Worm (Caenorhabditis elegans) whole organism, mixed stage, embryonic: ENCODE measurements around the gene C14A4.7.

ENCODE experiments used
- M03D4.4 ChIP-seq: sonication (generic microtip); optimal IDR thresholded peaks from 2 replicates; lab custom pipeline; 2017; ENCODE audit warnings: mild to moderate bottlenecking, missing genetic modification characterization, missing compliant biosample characterization
- bed-3 ChIP-seq: fragments of 200-800 bp; sonication (Bioruptor generic); optimal IDR thresholded peaks from 3 replicates; lab custom pipeline; 2018; ENCODE audit warnings: mild to moderate bottlenecking, missing genetic modification characterization, moderate library complexity, missing compliant biosample characterization
- blmp-1 ChIP-seq: fragments of 150-350 bp; optimal IDR thresholded peaks from 2 replicates; lab custom pipeline; 2014; ENCODE audit warnings: missing biosample characterization, missing genetic modification characterization
- ceh-39 ChIP-seq: fragments of 150-350 bp; optimal IDR thresholded peaks from 2 replicates; lab custom pipeline; 2014; ENCODE audit warnings: missing biosample characterization, missing genetic modification characterization
- ceh-43 ChIP-seq: fragments of 200-800 bp; sonication (Bioruptor generic); optimal IDR thresholded peaks from 2 replicates; lab custom pipeline; 2018; ENCODE audit warnings: mild to moderate bottlenecking, missing genetic modification characterization, moderate library complexity, missing compliant biosample characterization
- ceh-83 ChIP-seq: fragments of 200-800 bp; sonication (Bioruptor generic); optimal IDR thresholded peaks from 2 replicates; lab custom pipeline; 2018; ENCODE audit warnings: mild to moderate bottlenecking, missing genetic modification characterization, missing compliant biosample characterization
- ces-1 ChIP-seq: fragments of 150-350 bp; optimal IDR thresholded peaks from 2 replicates; lab custom pipeline; 2014; ENCODE audit warnings: missing biosample characterization, missing genetic modification reagents, missing genetic modification characterization
- cnd-1 ChIP-seq: fragments of 200-800 bp; sonication (Bioruptor generic); optimal IDR thresholded peaks from 2 replicates; lab custom pipeline; 2018; ENCODE audit warnings: mild to moderate bottlenecking, missing genetic modification characterization, missing compliant biosample characterization
- drap-1 ChIP-seq: fragments of 200-800 bp; sonication (Bioruptor generic); optimal IDR thresholded peaks from 3 replicates; lab custom pipeline; 2018; ENCODE audit warnings: mild to moderate bottlenecking, missing genetic modification characterization, missing compliant biosample characterization
- elt-1 ChIP-seq: sonication (generic microtip); optimal IDR thresholded peaks from 2 replicates; lab custom pipeline; 2017; ENCODE audit warnings: missing genetic modification characterization, mild to moderate bottlenecking, missing compliant biosample characterization, antibody characterized with exemption, moderate library complexity, borderline replicate concordance; ENCODE audit not compliant: insufficient read depth
- elt-3 ChIP-seq: fragments of 150-350 bp; optimal IDR thresholded peaks from 2 replicates; lab custom pipeline; 2014; ENCODE audit warnings: missing biosample characterization, missing genetic modification characterization
- flh-1 ChIP-seq: fragments of 200-800 bp; sonication (Bioruptor generic); optimal IDR thresholded peaks from 2 replicates; lab custom pipeline; 2018; ENCODE audit warnings: mild to moderate bottlenecking, missing genetic modification characterization, moderate library complexity, missing compliant biosample characterization
- ham-2 ChIP-seq: fragments of 200-800 bp; sonication (Bioruptor generic); optimal IDR thresholded peaks from 2 replicates; lab custom pipeline; 2018; ENCODE audit warnings: mild to moderate bottlenecking, missing genetic modification characterization, missing compliant biosample characterization
- hlh-1 ChIP-seq: fragments of 150-350 bp; optimal IDR thresholded peaks from 2 replicates; lab custom pipeline; 2014; ENCODE audit warnings: missing biosample characterization, missing genetic modification reagents, missing genetic modification characterization
- lin-13 ChIP-seq: fragments of 150-350 bp; optimal IDR thresholded peaks from 2 replicates; lab custom pipeline; 2014; ENCODE audit warnings: missing biosample characterization, missing genetic modification characterization
- lin-32 ChIP-seq: fragments of 200-800 bp; sonication (Bioruptor generic); optimal IDR thresholded peaks from 2 replicates; lab custom pipeline; 2018; ENCODE audit warnings: mild to moderate bottlenecking, missing genetic modification characterization, missing compliant biosample characterization
- lsy-2 ChIP-seq: fragments of 150-350 bp; optimal IDR thresholded peaks from 2 replicates; lab custom pipeline; 2014; ENCODE audit warnings: missing biosample characterization, missing genetic modification characterization
- mab-5 ChIP-seq: fragments of 150-350 bp; optimal IDR thresholded peaks from 2 replicates; lab custom pipeline; 2014; ENCODE audit warnings: missing biosample characterization, missing genetic modification characterization
- mep-1 ChIP-seq: fragments of 150-350 bp; optimal IDR thresholded peaks from 2 replicates; lab custom pipeline; 2017; ENCODE audit warnings: missing biosample characterization, missing genetic modification reagents, missing genetic modification characterization, inconsistent platforms
- nhr-12 ChIP-seq: fragments of 150-350 bp; optimal IDR thresholded peaks from 2 replicates; lab custom pipeline; 2014; ENCODE audit warnings: missing biosample characterization, missing genetic modification characterization
- nhr-2 ChIP-seq: fragments of 150-350 bp; optimal IDR thresholded peaks from 2 replicates; lab custom pipeline; 2014; ENCODE audit warnings: missing biosample characterization, missing genetic modification characterization
- nhr-237 ChIP-seq: fragments of 150-350 bp; optimal IDR thresholded peaks from 2 replicates; lab custom pipeline; 2014; ENCODE audit warnings: missing biosample characterization, missing genetic modification characterization
- nhr-28 ChIP-seq: fragments of 150-350 bp; optimal IDR thresholded peaks from 2 replicates; lab custom pipeline; 2014; ENCODE audit warnings: missing biosample characterization, missing genetic modification characterization
- nhr-76 ChIP-seq: sonication (generic microtip); optimal IDR thresholded peaks from 2 replicates; lab custom pipeline; 2017; ENCODE audit warnings: missing biosample characterization, missing genetic modification characterization
- pha-4 ChIP-seq: fragments of 150-350 bp; optimal IDR thresholded peaks from 2 replicates; lab custom pipeline; 2018; ENCODE audit warnings: missing biosample characterization, missing genetic modification reagents, missing genetic modification characterization
- sem-2 ChIP-seq: fragments of 200-800 bp; sonication (Bioruptor generic); optimal IDR thresholded peaks from 2 replicates; lab custom pipeline; 2018; ENCODE audit warnings: mild to moderate bottlenecking, missing genetic modification characterization, missing compliant biosample characterization
- snpc-4 ChIP-seq: fragments of 150-350 bp; optimal IDR thresholded peaks from 2 replicates; lab custom pipeline; 2014; ENCODE audit warnings: missing biosample characterization, missing genetic modification characterization
- sptf-1 ChIP-seq: sonication (generic microtip); optimal IDR thresholded peaks from 2 replicates; lab custom pipeline; 2017; ENCODE audit warnings: mild to moderate bottlenecking, missing genetic modification characterization, moderate library complexity, missing compliant biosample characterization
- tbx-8 ChIP-seq: fragments of 200-800 bp; sonication (Bioruptor generic); optimal IDR thresholded peaks from 2 replicates; lab custom pipeline; 2018; ENCODE audit warnings: mild to moderate bottlenecking, missing genetic modification characterization, moderate library complexity, missing compliant biosample characterization
- unc-120 ChIP-seq: sonication (generic microtip); optimal IDR thresholded peaks from 2 replicates; lab custom pipeline; 2017; ENCODE audit warnings: missing genetic modification characterization, missing compliant biosample characterization; ENCODE audit not compliant: poor library complexity, severe bottlenecking
- unc-39 ChIP-seq: fragments of 150-350 bp; optimal IDR thresholded peaks from 2 replicates; lab custom pipeline; 2014; ENCODE audit warnings: missing biosample characterization, missing genetic modification characterization
- unc-62 ChIP-seq: fragments of 150-350 bp; optimal IDR thresholded peaks from 2 replicates; lab custom pipeline; 2014; ENCODE audit warnings: missing biosample characterization, missing genetic modification reagents, missing genetic modification characterization
- zip-8 ChIP-seq: fragments of 150-350 bp; optimal IDR thresholded peaks from 2 replicates; lab custom pipeline; 2014; ENCODE audit warnings: missing biosample characterization, missing genetic modification characterization
- ztf-11 ChIP-seq: fragments of 150-350 bp; optimal IDR thresholded peaks from 2 replicates; lab custom pipeline; 2014; ENCODE audit warnings: missing biosample characterization, missing genetic modification characterization

Gene C14A4.7

ce11 chrII:10571967-10572366, 24.4 kb downstream of the C14A4.7 start, which contains the start of gene C06A1.3:
Gene C06A1.3 (plus strand): TSS chrII:10572267.
- no peak for TF ChIP-seq flh-1
- TF ChIP-seq hlh-1 = no peak
- TF ChIP-seq elt-1 (tag; lab: Kevin White, UChicago) = no peak
- TF ChIP-seq ces-1 (GFP tag; lab: Kevin White, UChicago) = no peak
- TF ChIP-seq unc-62 (GFP tag; lab: Kevin White, UChicago) = no peak
- TF ChIP-seq ceh-83 = no peak
- TF ChIP-seq ham-2 (GFP tag; lab: Kevin White, UChicago) = no peak
- TF ChIP-seq nhr-28 (tag; lab: Kevin White, UChicago) = no peak
- no peak for TF ChIP-seq sem-2
- TF ChIP-seq nhr-12 (tag; lab: Kevin White, UChicago) = no peak
- no peak for TF ChIP-seq lin-32 (GFP tag; lab: Kevin White, UChicago)

ce11 chrII:10570302-10570701, 26.1 kb downstream of the C14A4.7 start, which contains the start of gene txt-13:
Gene txt-13 (plus strand): TSS chrII:10570602.
- TF ChIP-seq mep-1 (tag; lab: Kevin White, UChicago) (no peak), nhr-2 (no peak), nhr-76 (tag; lab: Kevin White, UChicago) (no peak), ceh-39 (tag; lab: Kevin White, UChicago) (no peak), unc-39 (tag; lab: Kevin White, UChicago) (no peak), elt-3 (tag; lab: Kevin White, UChicago) (no peak), cnd-1 (tag; lab: Kevin White, UChicago) (no peak), lin-13 (tag; lab: Kevin White, UChicago) (no peak), elt-1 (tag; lab: Kevin White, UChicago) (no peak)

- peak; percentile 76 for TF ChIP-seq hlh-1
- no peak for TF ChIP-seq nhr-237
Observed at ce11 chrII:10569498-10569897, 26.9 kb downstream of the C14A4.7 start.

- TF ChIP-seq ztf-11 (tag; lab: Kevin White, UChicago) (no peak), sem-2 (no peak), ceh-39 (tag; lab: Kevin White, UChicago) (no peak), nhr-28 (tag; lab: Kevin White, UChicago) (no peak), M03D4.4 (tag; lab: Kevin White, UChicago) (no peak), nhr-237 (no peak), mep-1 (tag; lab: Kevin White, UChicago) (no peak), unc-120 (tag; lab: Kevin White, UChicago) (no peak), zip-8 (tag; lab: Kevin White, UChicago) (no peak), nhr-12 (tag; lab: Kevin White, UChicago) (no peak), unc-39 (tag; lab: Kevin White, UChicago) (no peak), nhr-76 (tag; lab: Kevin White, UChicago) (no peak), hlh-1 (no peak)
Observed at ce11 chrII:10566458-10566857, 29.9 kb downstream of the C14A4.7 start.

ce11 chrII:10564578-10564977, 31.8 kb downstream of the C14A4.7 start, which contains the start of the genes C06A1.6 and C06A1.7:
Gene C06A1.6 (minus strand): TSS chrII:10564678.
Gene C06A1.7 (plus strand): TSS chrII:10564891.
- no peak for TF ChIP-seq zip-8 (tag; lab: Kevin White, UChicago)
- TF ChIP-seq blmp-1 (tag; lab: Kevin White, UChicago) = no peak

- TF ChIP-seq mab-5 (tag; lab: Kevin White, UChicago) = peak; percentile 84
- TF ChIP-seq cnd-1 (tag; lab: Kevin White, UChicago) = peak; percentile 96
- peak; percentile 99 for TF ChIP-seq ceh-39 (tag; lab: Kevin White, UChicago)
- peak; percentile 36 for TF ChIP-seq unc-39 (tag; lab: Kevin White, UChicago)
- TF ChIP-seq nhr-2 = peak; percentile 74
- TF ChIP-seq drap-1 = peak; percentile 92
- TF ChIP-seq unc-120 (tag; lab: Kevin White, UChicago) = peak; percentile 91
- no peak for TF ChIP-seq snpc-4 (tag; lab: Kevin White, UChicago)
- peak; percentile 100 for TF ChIP-seq lin-13 (tag; lab: Kevin White, UChicago)
- TF ChIP-seq nhr-237 = peak; percentile 100
- TF ChIP-seq hlh-1 = peak; percentile 88
- TF ChIP-seq M03D4.4 (tag; lab: Kevin White, UChicago) = peak; percentile 92
- peak; percentile 95 for TF ChIP-seq lsy-2
- peak; percentile 79 for TF ChIP-seq blmp-1 (tag; lab: Kevin White, UChicago)
- peak; percentile 68 for TF ChIP-seq elt-1 (tag; lab: Kevin White, UChicago)
- peak; percentile 68 for TF ChIP-seq nhr-12 (tag; lab: Kevin White, UChicago)
- peak; percentile 97 for TF ChIP-seq sptf-1 (tag; lab: Kevin White, UChicago)
- TF ChIP-seq ceh-43 = peak; percentile 87
- peak; percentile 30 for TF ChIP-seq sem-2
- TF ChIP-seq bed-3 (GFP tag; lab: Kevin White, UChicago) = peak; percentile 63
- TF ChIP-seq pha-4 (tag; lab: Kevin White, UChicago) = peak; percentile 98
- peak; percentile 80 for TF ChIP-seq ztf-11 (tag; lab: Kevin White, UChicago)
- TF ChIP-seq nhr-76 (tag; lab: Kevin White, UChicago) = no peak
- peak; percentile 84 for TF ChIP-seq ham-2 (GFP tag; lab: Kevin White, UChicago)
- peak; percentile 88 for TF ChIP-seq ceh-83
- peak; percentile 100 for TF ChIP-seq mep-1 (tag; lab: Kevin White, UChicago)
- peak; percentile 49 for TF ChIP-seq flh-1
- TF ChIP-seq tbx-8 = peak; percentile 72
- peak; percentile 85 for TF ChIP-seq elt-3 (tag; lab: Kevin White, UChicago)
- TF ChIP-seq zip-8 (tag; lab: Kevin White, UChicago) = no peak
- peak; percentile 87 for TF ChIP-seq nhr-28 (tag; lab: Kevin White, UChicago)
- peak; percentile 98 for TF ChIP-seq ces-1 (GFP tag; lab: Kevin White, UChicago)
Observed at ce11 chrII:10563368-10563767, 33.0 kb downstream of the C14A4.7 start, which contains the start of gene cdc-48.1. Gene cdc-48.1 (minus strand): TSS chrII:10563407.
